Worm (Caenorhabditis elegans) whole organism, young adult: Measurements from ENCODE around the gene C23H5.11.

ENCODE experiments used
- F23B12.7 ChIP-seq: sonication (generic microtip); optimal IDR thresholded peaks from 2 replicates; lab custom pipeline; 2017; ENCODE audit warnings: missing genetic modification characterization, mild to moderate bottlenecking, missing compliant biosample characterization, antibody characterized with exemption, moderate library complexity; ENCODE audit not compliant: insufficient read depth
- F55B11.4 ChIP-seq: sonication (generic microtip); optimal IDR thresholded peaks from 2 replicates; lab custom pipeline; 2016; ENCODE audit warnings: missing compliant biosample characterization, missing genetic modification characterization, borderline replicate concordance; ENCODE audit not compliant: insufficient read depth
- F57C9.4 ChIP-seq: sonication (generic microtip); optimal IDR thresholded peaks from 2 replicates; lab custom pipeline; 2017; ENCODE audit warnings: mild to moderate bottlenecking, missing genetic modification characterization, missing compliant biosample characterization
- T07F8.4 ChIP-seq: sonication (generic microtip); optimal IDR thresholded peaks from 2 replicates; lab custom pipeline; 2016; ENCODE audit warnings: mild to moderate bottlenecking, missing genetic modification characterization, moderate library complexity, missing compliant biosample characterization
- Y67H2A.10 ChIP-seq: fragments of 200-800 bp; sonication (Bioruptor generic); conservative IDR thresholded peaks from 2 replicates; pipeline ENCODE4 v1.3.6; 2022; ENCODE audit warnings: missing genetic modification reagents, missing genetic modification characterization, missing compliant biosample characterization
- attf-3 ChIP-seq: fragments of 200-800 bp; sonication (Bioruptor generic); conservative IDR thresholded peaks from 2 replicates; pipeline ENCODE4 v1.3.6; 2022; ENCODE audit warnings: missing genetic modification reagents, missing genetic modification characterization, missing compliant biosample characterization
- ceh-79 ChIP-seq: sonication (generic microtip); optimal IDR thresholded peaks from 2 replicates; lab custom pipeline; 2017; ENCODE audit warnings: mild to moderate bottlenecking, missing genetic modification characterization, missing compliant biosample characterization
- dpl-1 ChIP-seq: fragments of 150-350 bp; optimal IDR thresholded peaks from 2 replicates; lab custom pipeline; 2014; ENCODE audit warnings: missing biosample characterization, missing genetic modification reagents, missing genetic modification characterization
- madf-10 ChIP-seq: sonication (generic microtip); optimal IDR thresholded peaks from 2 replicates; lab custom pipeline; 2016; ENCODE audit warnings: mild to moderate bottlenecking, missing genetic modification characterization, missing compliant biosample characterization
- mxl-1 ChIP-seq: sonication (generic microtip); optimal IDR thresholded peaks from 2 replicates; lab custom pipeline; 2016; ENCODE audit warnings: missing genetic modification characterization, missing compliant biosample characterization
- repo-1 ChIP-seq: sonication (generic microtip); optimal IDR thresholded peaks from 2 replicates; lab custom pipeline; 2017; ENCODE audit warnings: mild to moderate bottlenecking, missing genetic modification characterization, missing compliant biosample characterization
- unc-130 ChIP-seq: sonication (generic microtip); optimal IDR thresholded peaks from 2 replicates; lab custom pipeline; 2016; ENCODE audit warnings: missing genetic modification reagents, missing genetic modification characterization, missing compliant biosample characterization
- unc-62 ChIP-seq: fragments of 150-350 bp; optimal IDR thresholded peaks from 2 replicates; lab custom pipeline; 2014; ENCODE audit warnings: missing biosample characterization, missing genetic modification reagents, missing genetic modification characterization

DNA sequence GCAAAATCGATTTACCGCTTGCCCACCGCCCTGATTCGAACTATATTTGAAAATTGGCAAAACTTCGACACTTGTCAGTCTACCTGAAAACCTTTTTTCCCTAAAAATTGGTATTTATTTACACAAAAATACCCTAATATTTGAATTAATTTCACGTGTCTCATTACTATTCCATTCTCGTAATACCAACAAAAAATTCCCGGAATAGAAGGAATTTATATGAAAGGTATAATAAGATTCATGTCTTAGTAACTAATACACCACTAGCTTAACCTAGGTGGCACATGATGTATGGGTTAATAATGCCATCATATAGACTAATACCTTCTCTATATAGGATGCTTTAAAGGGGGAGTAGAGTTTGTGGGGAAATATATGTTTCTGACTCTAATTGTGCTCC, 17.6 kb upstream of the C23H5.11 start:
- no peak for TF ChIP-seq T07F8.4 (tag; lab: Kevin White, UChicago)
- no peak for TF ChIP-seq attf-3 (GFP tag; lab: Robert Waterston, UW)
- TF ChIP-seq Y67H2A.10, result no peak
- no peak for TF ChIP-seq madf-10 (tag; lab: Kevin White, UChicago)
- TF ChIP-seq repo-1 (tag; lab: Kevin White, UChicago), result no peak
- TF ChIP-seq ceh-79 (tag; lab: Kevin White, UChicago), result no peak
- TF ChIP-seq mxl-1 (tag; lab: Kevin White, UChicago), result no peak
- no peak for TF ChIP-seq F55B11.4 (tag; lab: Kevin White, UChicago)
- TF ChIP-seq F23B12.7 (tag; lab: Kevin White, UChicago), result no peak
- TF ChIP-seq unc-130 (GFP tag; lab: Kevin White, UChicago), result no peak
- no peak for TF ChIP-seq unc-62 (GFP tag; lab: Kevin White, UChicago)
- no peak for TF ChIP-seq dpl-1 (GFP tag; lab: Kevin White, UChicago)
- no peak for TF ChIP-seq F57C9.4
